Fruit fly (Drosophila melanogaster): ENCODE measurements around the gene CG7044.

The CG7044 gene

dm6 chr3R:21107907-21108591, 6.5 kb upstream of the CG7044 start, which contains the start of the genes Sec15 and rtet (continued):
- TF ChIP-seq bigmax (GFP tag; optimal IDR thresholded peaks at IDR 0.05) = no peak
- TF ChIP-seq nau (GFP tag; optimal IDR thresholded peaks at IDR 0.05) = no peak
- TF ChIP-seq Ets65A (GFP tag) = peak; percentile 93
- no peak for TF ChIP-seq CG3163 (GFP tag; optimal IDR thresholded peaks at IDR 0.05)
- peak; percentile 63; the same call in 2 of the 3 replicates for TF ChIP-seq CG34224 (GFP tag; IDR thresholded peaks at IDR 0.05; ENCODE audit: partially characterized antibody)
- TF ChIP-seq CG2199 (GFP tag; IDR thresholded peaks at IDR 0.05) = no peak
- no peak for TF ChIP-seq sima (GFP tag; optimal IDR thresholded peaks at IDR 0.05)
- TF ChIP-seq HLH4C (GFP tag; IDR thresholded peaks at IDR 0.05; ENCODE audit: partially characterized antibody) = peak; percentile 78
- TF ChIP-seq Sry-δ (GFP tag; optimal IDR thresholded peaks at IDR 0.05) = peak; percentile 22
- TF ChIP-seq NK7.1 (GFP tag; optimal IDR thresholded peaks at IDR 0.05) = no peak
- no peak for TF ChIP-seq fd102C (GFP tag; optimal IDR thresholded peaks at IDR 0.05)
- no peak for TF ChIP-seq CG4404 (GFP tag; IDR thresholded peaks at IDR 0.05)
- no peak for TF ChIP-seq D (optimal IDR thresholded peaks at IDR 0.05)
- peak; percentile 24 for TF ChIP-seq D (GFP tag; optimal IDR thresholded peaks at IDR 0.05)
- no peak for TF ChIP-seq CG4707 (GFP tag; optimal IDR thresholded peaks at IDR 0.05)
- peak; percentile 60 for TF ChIP-seq Hr3 (GFP tag; optimal IDR thresholded peaks at IDR 0.05)
- no peak for TF ChIP-seq pfk (GFP tag; optimal IDR thresholded peaks at IDR 0.05)
- peak; percentile 71 for TF ChIP-seq Dref (GFP tag; IDR thresholded peaks at IDR 0.05)
- TF ChIP-seq CG6272 (GFP tag; IDR thresholded peaks at IDR 0.05) = peak; percentile 64
- peak; percentile 72 for TF ChIP-seq CG2712 (tag; optimal IDR thresholded peaks at IDR 0.05)
- no peak for TF ChIP-seq dati (GFP tag; IDR thresholded peaks at IDR 0.05)
- no peak for TF ChIP-seq vfl (GFP tag; optimal IDR thresholded peaks at IDR 0.05)
- peak; percentile 43; the same call in 2 of the 3 replicates for TF ChIP-seq CG14860 (GFP tag; IDR thresholded peaks at IDR 0.05; ENCODE audit: partially characterized antibody)
- no peak for TF ChIP-seq CG6175 (GFP tag; IDR thresholded peaks at IDR 0.05)
- TF ChIP-seq cwo (GFP tag; optimal IDR thresholded peaks at IDR 0.05) = peak; percentile 39
- no peak for TF ChIP-seq al (GFP tag; IDR thresholded peaks at IDR 0.05)
- TF ChIP-seq CG5180 (GFP tag; optimal IDR thresholded peaks at IDR 0.05) = no peak
- TF ChIP-seq Max (GFP tag; optimal IDR thresholded peaks at IDR 0.05) = peak; percentile 52
- TF ChIP-seq Mes4 (GFP tag; optimal IDR thresholded peaks at IDR 0.05) = peak; percentile 3
- TF ChIP-seq tin (GFP tag; optimal IDR thresholded peaks at IDR 0.05) = peak; percentile 61
- TF ChIP-seq CG31224 (GFP tag; IDR thresholded peaks at IDR 0.05) = no peak
- TF ChIP-seq CG2202 (tag; optimal IDR thresholded peaks at IDR 0.05) = no peak
- no peak for TF ChIP-seq p53 (GFP tag; optimal IDR thresholded peaks at IDR 0.05)
- TF ChIP-seq ken (GFP tag; IDR thresholded peaks at IDR 0.05) = peak; percentile 75
- TF ChIP-seq en (GFP tag; optimal IDR thresholded peaks at IDR 0.05) = no peak
- peak; percentile 73; the same call in 2 of the 3 replicates for TF ChIP-seq knrl (GFP tag; IDR thresholded peaks at IDR 0.05; ENCODE audit: partially characterized antibody)
- TF ChIP-seq peb (GFP tag; IDR thresholded peaks at IDR 0.05) = peak; percentile 30; the same call in 1 of the 2 replicates
- TF ChIP-seq gsb (GFP tag; IDR thresholded peaks at IDR 0.05) = peak; percentile 45; the same call in 1 of the 2 replicates
- no peak for TF ChIP-seq pan (optimal IDR thresholded peaks at IDR 0.05)
- TF ChIP-seq pan (GFP tag; optimal IDR thresholded peaks at IDR 0.05 in 1 of 2, IDR thresholded peaks at IDR 0.05 in 1 of 2) = peak in 1 of 2 experiments; percentile 54
- TF ChIP-seq da (GFP tag; optimal IDR thresholded peaks at IDR 0.05) = no peak
- peak; percentile 36 for TF ChIP-seq Dad (GFP tag; optimal IDR thresholded peaks at IDR 0.05)
- TF ChIP-seq CG33213 (GFP tag; optimal IDR thresholded peaks at IDR 0.05) = no peak
- peak; percentile 17 for TF ChIP-seq CG18011 (GFP tag; optimal IDR thresholded peaks at IDR 0.05)
- peak; percentile 60 for TF ChIP-seq CG11723 (GFP tag; optimal IDR thresholded peaks at IDR 0.05)
- no peak for TF ChIP-seq br (optimal IDR thresholded peaks at IDR 0.05)
- peak; percentile 73 for TF ChIP-seq NfI (GFP tag; optimal IDR thresholded peaks at IDR 0.05)
- 0 out of 2 replicates have a peak, but pooled peaks have one; percentile 19 for TF ChIP-seq Drgx (GFP tag; IDR thresholded peaks at IDR 0.05)
- peak; percentile 15 for TF ChIP-seq CG1602 (GFP tag; optimal IDR thresholded peaks at IDR 0.05)
- TF ChIP-seq Spps (tag; optimal IDR thresholded peaks at IDR 0.05) = no peak
- peak; percentile 71 for TF ChIP-seq grau (tag; optimal IDR thresholded peaks at IDR 0.05)
